Worm (Caenorhabditis elegans): ENCODE measurements around the gene ubc-8.

DNA sequence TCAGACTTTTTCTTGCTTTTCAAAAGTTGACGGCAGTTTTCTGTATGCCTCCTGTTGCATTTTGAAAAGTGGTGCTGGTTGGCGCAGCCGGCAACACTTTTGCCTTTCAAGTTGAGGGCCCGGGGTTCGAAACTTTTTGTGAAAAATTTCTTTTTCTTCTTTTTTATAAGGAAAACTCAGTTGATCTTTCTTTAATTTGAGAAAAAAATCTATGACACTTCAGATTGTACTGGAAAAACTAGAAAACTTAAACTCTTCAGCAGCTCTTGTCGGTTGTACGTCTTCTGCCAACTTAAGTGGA lies 42.2 kb downstream of the ubc-8 start:
- TF ChIP-seq nhr-28 (tag; optimal IDR thresholded peaks at IDR 0.05) (no peak), ztf-11 (tag; optimal IDR thresholded peaks at IDR 0.05) (no peak), snpc-4 (tag; optimal IDR thresholded peaks at IDR 0.05) (no peak), pha-4 (tag; optimal IDR thresholded peaks at IDR 0.05) (no peak), unc-62 (GFP tag; optimal IDR thresholded peaks at IDR 0.05) (no peak), elt-1 (tag; optimal IDR thresholded peaks at IDR 0.05; ENCODE audit: borderline replicate concordance, insufficient read depth) (no peak), elt-3 (tag; optimal IDR thresholded peaks at IDR 0.05) (no peak), blmp-1 (tag; optimal IDR thresholded peaks at IDR 0.05) (no peak), mab-5 (tag; optimal IDR thresholded peaks at IDR 0.05) (no peak), ces-1 (GFP tag; optimal IDR thresholded peaks at IDR 0.05) (no peak), lin-13 (tag; optimal IDR thresholded peaks at IDR 0.05) (no peak), ham-2 (GFP tag; optimal IDR thresholded peaks at IDR 0.05) (no peak), lsy-2 (tag; optimal IDR thresholded peaks at IDR 0.05) (no peak), nhr-76 (tag; optimal IDR thresholded peaks at IDR 0.05) (no peak)
